Worm (Caenorhabditis elegans): ENCODE measurements around the gene col-128.

Gene col-128

DNA sequence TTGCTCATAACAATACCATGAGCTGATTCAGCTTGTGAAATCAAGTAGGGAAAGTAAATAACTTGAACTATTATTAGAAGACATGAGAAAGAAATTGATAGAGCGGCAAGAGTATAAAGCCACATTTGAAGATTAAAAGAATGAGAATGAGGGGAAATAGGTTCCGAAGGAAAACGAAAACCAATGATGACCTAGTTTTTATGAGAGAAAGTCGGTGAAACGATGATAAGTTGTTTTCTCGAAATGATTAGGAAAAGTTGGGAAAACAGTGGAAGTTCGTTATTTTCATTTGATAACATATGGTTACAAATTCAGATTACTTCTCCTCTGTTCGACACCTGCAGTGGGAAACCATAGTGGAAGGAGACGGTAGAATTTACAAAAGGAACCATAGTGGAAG lies at the start of gene col-128:
col-128 (minus strand) TSS at position 148 of the 400 bp plus-strand sequence.
- no peak for TF ChIP-seq unc-62 (GFP tag; optimal IDR thresholded peaks at IDR 0.05)

DNA sequence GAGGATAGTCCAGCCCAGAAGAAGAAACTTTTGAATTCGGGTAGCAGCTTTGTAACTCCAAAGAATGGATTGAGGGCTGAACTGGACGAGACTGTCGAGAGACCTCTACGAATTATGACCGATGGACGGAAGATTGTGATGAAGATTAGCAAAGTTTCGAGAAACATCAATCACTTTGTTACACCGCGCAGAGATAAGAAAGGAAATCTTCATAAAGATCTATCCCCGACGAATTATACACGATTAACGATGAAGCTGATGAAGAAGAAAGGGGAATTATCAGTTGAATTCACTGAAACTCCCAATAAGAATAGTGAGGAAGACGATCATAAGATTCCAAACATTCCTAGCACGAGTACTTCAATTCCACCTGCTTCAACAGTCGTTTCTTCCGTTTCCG lies 48.0 kb upstream of the col-128 start:
- no peak for TF ChIP-seq unc-62 (GFP tag; optimal IDR thresholded peaks at IDR 0.05)

DNA sequence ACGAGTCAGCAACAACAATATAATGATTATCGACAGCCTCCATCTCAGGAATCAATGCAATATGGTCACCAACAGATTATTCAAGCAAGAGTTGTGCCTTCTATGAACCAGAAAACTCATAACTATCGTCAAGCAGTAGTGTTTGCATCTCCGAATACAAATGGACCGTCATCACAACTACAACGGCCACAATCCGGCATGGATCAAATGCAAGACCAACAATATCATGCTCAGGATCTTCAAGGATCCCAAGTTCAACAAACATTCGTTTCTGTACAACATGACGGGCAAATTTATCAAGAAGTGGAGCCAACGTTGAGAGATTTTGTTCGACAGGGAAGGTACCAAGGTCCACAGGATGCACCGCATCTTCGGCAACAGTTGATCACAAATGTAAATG lies 45.3 kb upstream of the col-128 start:
- TF ChIP-seq unc-62 (GFP tag; optimal IDR thresholded peaks at IDR 0.05): no peak

DNA sequence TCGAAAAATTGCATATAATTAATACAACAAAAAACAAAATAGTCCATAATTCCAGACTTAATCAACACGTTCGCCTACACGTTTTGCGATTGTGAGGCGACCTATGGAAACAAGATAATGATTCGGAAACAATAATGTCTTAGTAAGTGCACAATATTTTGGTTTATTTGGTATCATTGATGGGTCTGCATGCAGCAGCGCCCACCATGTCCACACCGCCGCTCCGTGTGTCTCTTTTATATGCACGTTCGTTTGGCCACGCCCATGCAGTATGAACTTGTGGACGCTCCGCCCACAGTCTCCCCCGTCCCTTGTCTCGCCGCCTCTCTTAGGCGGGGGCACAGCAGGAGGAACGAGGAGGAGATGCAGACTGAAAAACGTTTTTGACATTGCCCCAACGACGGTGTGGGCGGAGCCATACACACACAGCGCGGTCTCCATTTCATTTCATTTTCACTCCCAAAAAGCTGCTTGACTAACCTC lies 42.5 kb upstream of the col-128 start, which contains the start of gene mig-38:
mig-38 (plus strand) TSS at position 54 of the 483 bp plus-strand sequence.
- TF ChIP-seq unc-62 (GFP tag; optimal IDR thresholded peaks at IDR 0.05): no peak

DNA sequence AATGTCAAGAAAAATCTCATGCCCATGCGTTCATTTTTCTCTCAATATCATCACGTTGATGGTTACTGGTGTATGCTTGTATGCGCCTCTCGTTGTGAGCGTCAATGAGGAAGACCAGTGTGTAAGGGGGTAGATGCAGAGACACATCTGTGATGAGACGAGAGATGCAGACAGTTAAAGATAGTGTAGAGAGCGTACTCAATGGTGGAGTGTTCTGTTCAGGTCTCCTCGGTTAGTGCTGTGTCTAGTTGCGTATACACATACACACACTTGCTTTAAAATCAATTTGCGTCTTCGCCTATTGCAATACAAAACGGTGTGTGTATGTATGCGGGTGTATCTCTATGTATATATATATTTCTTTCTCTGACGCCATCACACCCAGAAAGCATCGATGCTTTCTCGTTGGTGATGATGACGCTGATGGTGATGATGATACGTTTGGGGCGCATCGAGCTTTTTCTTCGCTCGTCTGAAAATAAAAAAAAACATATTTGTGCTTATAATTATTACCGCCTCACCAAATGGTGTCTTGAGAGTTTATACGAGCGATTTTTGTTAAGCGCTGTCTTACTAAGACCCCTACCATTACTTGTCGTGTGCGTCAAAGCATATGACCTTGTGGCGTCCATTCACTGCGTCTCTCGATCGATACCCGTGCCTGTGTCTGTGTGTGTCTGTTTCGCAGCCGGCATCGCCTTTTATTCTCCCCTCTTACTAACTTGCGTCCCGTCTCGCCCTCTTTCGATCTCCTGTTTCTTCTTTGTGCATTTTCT lies 41.8 kb upstream of the col-128 start, which contains the start of gene F40F11.3:
F40F11.3 (minus strand) TSS at position 589 of the 776 bp plus-strand sequence.
- TF ChIP-seq unc-62 (GFP tag; optimal IDR thresholded peaks at IDR 0.05): no peak

DNA sequence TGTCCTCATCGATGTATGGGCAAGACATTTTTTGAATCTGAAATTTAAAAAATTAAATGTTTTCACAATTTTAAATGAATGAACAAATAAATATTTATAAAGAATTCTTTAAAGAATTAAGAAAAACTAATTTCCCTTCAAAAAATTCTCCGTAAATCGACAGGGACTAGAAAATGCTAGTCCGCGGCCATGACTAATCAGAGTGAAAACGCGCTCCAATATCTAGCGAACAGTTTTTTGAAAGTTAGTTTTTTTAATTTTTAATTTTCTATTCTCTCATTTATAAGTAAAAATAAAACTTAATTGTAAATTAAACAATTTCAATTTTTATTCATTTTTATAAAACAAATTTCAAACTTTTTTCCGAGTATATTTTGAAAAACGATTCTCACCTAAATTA lies 41.1 kb upstream of the col-128 start:
- TF ChIP-seq unc-62 (GFP tag; optimal IDR thresholded peaks at IDR 0.05): no peak

DNA sequence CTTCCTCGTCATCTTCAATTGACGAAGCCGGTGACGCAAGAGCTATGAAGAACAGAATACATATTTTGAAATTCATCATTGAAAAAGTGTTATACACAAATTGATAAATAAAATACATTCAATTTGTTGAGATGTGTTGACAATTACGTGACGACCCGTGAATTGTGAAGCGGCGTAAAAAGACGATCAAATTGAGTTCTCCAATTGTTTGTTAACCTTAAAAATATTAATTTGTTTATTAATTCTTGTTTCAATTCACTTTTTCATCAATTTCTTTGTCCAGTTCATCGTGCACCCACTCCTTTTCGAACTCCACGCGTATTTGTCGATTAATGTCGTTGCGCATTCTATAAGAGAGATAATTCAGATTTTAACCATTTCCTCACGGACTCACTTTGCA lies 40.4 kb upstream of the col-128 start, which contains the start of gene spe-36:
spe-36 (minus strand) TSS at position 101 of the 400 bp plus-strand sequence.
- no peak for TF ChIP-seq unc-62 (GFP tag; optimal IDR thresholded peaks at IDR 0.05)

DNA sequence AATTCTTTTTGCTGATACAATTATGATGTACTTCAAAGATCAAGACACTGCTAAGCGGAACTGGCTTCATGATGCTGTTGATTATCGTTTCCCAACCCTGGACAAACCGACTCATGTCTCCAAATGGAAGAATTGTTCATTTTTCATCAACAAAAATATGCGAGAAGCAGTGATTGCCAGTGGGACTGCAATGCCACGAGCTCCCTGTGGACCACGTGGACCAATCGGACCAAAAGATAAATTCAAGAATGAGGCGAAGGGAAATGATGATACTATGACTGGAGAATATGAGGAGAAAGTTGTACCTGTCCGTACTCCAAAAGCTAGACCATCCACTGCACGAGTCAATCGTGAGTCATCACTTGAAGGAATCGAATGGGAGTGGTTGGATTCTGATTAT lies 34.7 kb upstream of the col-128 start:
- no peak for TF ChIP-seq unc-62 (GFP tag; optimal IDR thresholded peaks at IDR 0.05)

DNA sequence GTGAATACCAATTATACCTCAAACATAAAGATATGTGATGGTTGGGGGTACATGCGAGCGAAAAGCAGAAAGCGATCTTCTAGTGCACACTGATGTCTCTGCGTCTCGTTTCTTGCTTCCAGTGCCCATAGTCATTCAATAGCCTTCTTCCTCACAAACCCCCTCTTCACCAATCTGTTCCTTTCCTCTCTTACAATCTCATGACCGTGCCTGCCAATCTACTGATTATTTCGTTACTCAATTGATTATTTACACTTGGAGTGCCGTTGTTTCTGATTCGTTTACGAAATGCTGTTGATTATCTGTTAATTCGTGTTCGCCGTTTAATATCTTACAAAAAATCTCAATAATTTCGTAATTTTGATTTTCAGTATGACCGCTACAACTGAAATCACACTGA lies 33.1 kb upstream of the col-128 start:
- TF ChIP-seq unc-62 (GFP tag; optimal IDR thresholded peaks at IDR 0.05): no peak

DNA sequence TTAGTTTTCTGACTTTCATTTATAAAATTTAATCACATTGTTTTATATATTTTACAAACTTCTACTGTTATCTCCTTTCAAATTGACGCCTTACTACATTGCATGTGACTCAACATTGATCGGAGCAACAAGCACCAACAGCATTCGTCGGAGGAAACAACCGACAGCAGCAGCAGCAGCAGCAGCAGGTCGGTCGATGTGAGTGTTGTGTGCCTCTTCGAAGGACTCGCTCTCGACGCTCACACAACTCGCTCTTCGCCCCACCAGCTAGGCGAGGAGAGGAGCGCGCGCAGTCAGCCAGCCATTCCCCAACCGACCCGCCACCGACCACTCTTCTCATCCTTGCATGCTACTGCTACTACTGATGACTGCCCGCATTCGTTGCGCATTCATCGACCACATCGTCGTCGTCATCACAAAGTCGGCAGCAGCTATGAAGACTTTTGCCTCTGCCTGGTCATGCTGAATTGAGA lies 32.2 kb upstream of the col-128 start, which contains the start of gene F12F6.1:
F12F6.1 (plus strand) TSS at position 51 of the 473 bp plus-strand sequence.
- no peak for TF ChIP-seq unc-62 (GFP tag; optimal IDR thresholded peaks at IDR 0.05)

DNA sequence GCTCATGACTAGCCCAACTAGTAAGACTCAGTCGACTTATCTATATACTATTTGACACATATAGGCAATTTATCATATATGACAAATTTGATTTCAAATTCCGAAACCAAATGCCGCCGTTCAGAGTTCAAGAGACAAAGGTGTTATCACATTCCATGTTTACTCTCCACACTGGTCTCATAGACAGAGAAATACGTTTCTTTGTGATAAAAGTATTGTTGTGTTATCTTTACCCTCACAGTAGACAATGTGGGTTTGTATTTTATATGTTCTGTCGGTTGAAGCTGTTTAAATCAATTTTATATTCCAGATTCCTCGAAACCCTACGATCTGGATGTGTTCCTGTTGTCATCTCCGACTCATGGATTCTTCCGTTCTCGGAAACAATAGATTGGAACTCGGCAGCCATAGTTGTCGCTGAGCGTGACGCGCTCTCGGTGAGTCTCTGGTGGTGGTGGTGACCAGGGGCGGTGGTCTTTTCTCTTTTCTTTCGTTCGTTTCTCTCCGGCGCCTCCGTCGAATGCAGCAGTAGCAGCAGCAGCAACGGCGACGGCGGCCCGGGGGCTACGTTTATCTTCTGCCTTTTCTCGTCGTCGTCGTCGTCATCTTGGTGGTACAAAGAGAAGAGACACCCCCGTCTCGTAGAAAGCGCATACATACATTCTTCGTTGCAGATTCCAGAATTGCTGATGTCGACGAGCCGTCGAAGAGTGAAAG lies 30.8 kb upstream of the col-128 start:
- no peak for TF ChIP-seq unc-62 (GFP tag; optimal IDR thresholded peaks at IDR 0.05)

DNA sequence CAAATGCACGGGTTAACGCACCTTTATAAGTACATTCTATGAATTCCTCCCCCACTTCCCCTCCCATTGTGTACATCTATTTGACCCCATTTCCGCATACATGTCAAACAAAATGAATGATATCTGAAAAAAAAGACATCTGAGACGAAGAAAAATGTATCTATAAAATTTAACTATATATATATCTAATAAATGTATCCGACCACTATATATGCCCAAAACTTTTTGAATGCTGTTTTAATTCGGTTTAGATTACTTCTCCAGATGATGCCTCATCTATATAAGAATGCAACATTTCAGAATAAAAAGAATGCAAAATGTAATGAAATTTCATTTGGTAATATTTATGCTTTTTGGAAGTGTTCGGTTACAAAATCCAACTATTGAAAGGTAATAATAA lies 26.7 kb upstream of the col-128 start, which contains the start of gene rib-1:
rib-1 (plus strand) TSS at position 301 of the 400 bp plus-strand sequence.
- no peak for TF ChIP-seq unc-62 (GFP tag; optimal IDR thresholded peaks at IDR 0.05)

DNA sequence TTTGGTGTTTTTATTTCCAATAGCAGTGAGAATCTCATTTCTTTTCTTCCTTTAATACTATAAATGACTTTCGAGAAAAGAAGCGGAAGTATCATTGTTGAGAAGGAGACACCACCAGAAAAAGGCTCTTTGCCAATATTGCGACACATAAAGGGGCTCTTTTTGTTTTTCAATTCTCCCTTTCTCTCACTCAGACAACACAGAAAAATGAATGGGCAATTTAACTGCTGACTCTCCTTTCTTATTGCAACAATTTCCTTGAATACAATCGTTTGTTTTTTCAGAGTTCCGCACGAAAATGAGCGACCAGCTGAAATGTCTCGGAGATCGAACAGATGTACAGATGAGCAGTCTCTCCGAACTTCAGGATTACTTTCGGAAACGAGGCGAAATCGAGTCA lies 22.6 kb upstream of the col-128 start:
- no peak for TF ChIP-seq unc-62 (GFP tag; optimal IDR thresholded peaks at IDR 0.05)

DNA sequence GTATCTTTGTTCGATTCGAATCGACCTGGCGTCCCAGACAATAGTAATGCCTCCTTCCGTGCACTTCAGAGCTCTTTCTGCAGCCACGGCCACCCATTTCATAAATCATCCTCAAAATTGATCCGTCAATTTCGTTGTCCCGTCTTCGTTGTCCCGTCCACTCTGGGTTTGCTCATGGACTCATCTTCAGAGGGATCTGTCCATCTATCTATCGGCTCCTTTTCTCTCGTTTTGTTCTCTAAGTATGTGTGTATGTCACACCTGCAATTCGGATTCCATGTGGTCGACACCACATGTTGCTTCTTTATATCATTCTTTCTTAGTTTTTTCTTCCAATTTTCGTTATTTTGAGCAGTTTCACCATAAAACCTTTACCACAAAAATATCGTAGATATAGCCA lies 20.8 kb upstream of the col-128 start:
- no peak for TF ChIP-seq unc-62 (GFP tag; optimal IDR thresholded peaks at IDR 0.05)

DNA sequence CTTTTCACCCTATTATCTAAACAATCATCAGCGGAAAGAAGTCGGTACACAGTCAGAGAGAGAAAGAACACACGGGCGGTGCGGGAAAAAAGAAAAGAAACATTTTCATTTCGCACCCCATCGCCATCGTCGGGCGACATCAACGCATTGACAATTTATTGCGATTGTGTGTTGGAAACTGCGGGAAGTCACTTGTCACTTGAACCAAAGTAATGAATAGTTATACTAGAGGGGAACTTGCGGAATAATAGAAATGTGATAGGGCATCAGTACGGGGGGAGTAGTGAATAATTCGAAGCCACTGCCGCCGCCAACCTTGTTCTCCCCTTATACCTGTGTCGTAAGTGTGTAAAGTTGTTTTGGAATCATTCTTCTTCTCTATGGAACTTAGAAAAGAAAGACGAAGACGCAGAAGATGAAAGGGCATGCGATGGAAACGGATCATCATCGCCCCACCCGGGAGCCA lies 19.6 kb upstream of the col-128 start:
- TF ChIP-seq unc-62 (GFP tag; optimal IDR thresholded peaks at IDR 0.05): no peak

DNA sequence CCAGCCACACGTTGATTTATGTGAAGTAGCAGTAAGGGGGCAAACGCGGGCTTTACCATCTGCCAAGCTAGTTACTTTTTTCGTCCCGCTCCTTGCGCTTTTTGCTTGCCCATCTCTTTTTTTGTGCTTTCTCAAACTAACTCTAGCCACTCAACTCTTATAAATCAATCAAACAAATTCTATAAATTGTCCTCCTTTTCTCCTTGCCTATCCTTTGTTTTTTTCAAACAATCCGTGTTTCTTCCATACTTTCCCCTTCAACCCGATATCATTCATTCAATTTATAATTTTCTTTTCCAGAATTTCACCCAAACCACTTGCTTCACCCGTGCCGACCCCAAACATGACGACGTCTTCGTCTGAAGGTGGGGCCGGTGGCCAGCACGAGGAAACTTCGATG lies 18.4 kb upstream of the col-128 start, which contains the start of gene srgp-1:
srgp-1 (plus strand) TSS at position 301 of the 400 bp plus-strand sequence.
- no peak for TF ChIP-seq unc-62 (GFP tag; optimal IDR thresholded peaks at IDR 0.05)

Measured in whole organism, dauer.